Worm (Caenorhabditis elegans) whole organism, young adult: ENCODE results near the gene cyp-35D1.

ENCODE experiments used
- C06A6.2 ChIP-seq: fragments of 200-800 bp; sonication (Bioruptor generic); conservative IDR thresholded peaks from 2 replicates; pipeline ENCODE4 v1.3.6; 2022; ENCODE audit warnings: missing genetic modification characterization, missing compliant biosample characterization
- D2030.7 ChIP-seq: fragments of 200-800 bp; sonication (Bioruptor generic); IDR thresholded peaks from 2 replicates; pipeline ENCODE4 v1.3.6; 2022; ENCODE audit warnings: missing genetic modification reagents, missing genetic modification characterization, missing compliant biosample characterization
- akir-1 ChIP-seq: fragments of 200-800 bp; sonication (Bioruptor generic); optimal IDR thresholded peaks from 2 replicates; lab custom pipeline; 2018; ENCODE audit warnings: mild to moderate bottlenecking, missing genetic modification characterization, moderate library complexity, missing compliant biosample characterization
- hsf-1 ChIP-seq: fragments of 200-800 bp; sonication (Bioruptor generic); IDR thresholded peaks from 2 replicates; pipeline ENCODE4 v1.3.6; 2022; ENCODE audit warnings: missing genetic modification reagents, missing genetic modification characterization, missing compliant biosample characterization
- let-526 ChIP-seq: fragments of 200-800 bp; sonication (Bioruptor generic); IDR thresholded peaks from 2 replicates; pipeline ENCODE4 v1.3.6; 2022; ENCODE audit warnings: missing genetic modification reagents, missing genetic modification characterization, missing compliant biosample characterization
- lsy-27 ChIP-seq: sonication (generic microtip); optimal IDR thresholded peaks from 2 replicates; lab custom pipeline; 2017; ENCODE audit warnings: missing genetic modification characterization, mild to moderate bottlenecking, missing compliant biosample characterization, antibody characterized with exemption, missing genotype, borderline replicate concordance; ENCODE audit not compliant: insufficient read depth
- nfya-2 ChIP-seq: fragments of 200-800 bp; sonication (Bioruptor generic); IDR thresholded peaks from 2 replicates; pipeline ENCODE4 v1.3.6; 2022; ENCODE audit warnings: missing genetic modification reagents, missing genetic modification characterization, missing compliant biosample characterization
- pha-4 ChIP-seq: fragments of 150-350 bp; sonication (generic microtip); optimal IDR thresholded peaks from 2 replicates; lab custom pipeline; 2014; ENCODE audit warnings: missing biosample characterization, missing genetic modification reagents, missing genetic modification characterization
- unc-62 ChIP-seq: fragments of 150-350 bp; optimal IDR thresholded peaks from 2 replicates; lab custom pipeline; 2014; ENCODE audit warnings: missing biosample characterization, missing genetic modification reagents, missing genetic modification characterization
- zim-3 ChIP-seq: sonication (generic microtip); optimal IDR thresholded peaks from 2 replicates; lab custom pipeline; 2017; ENCODE audit warnings: mild to moderate bottlenecking, missing genetic modification characterization, moderate library complexity, missing compliant biosample characterization

ce11 chrV:16047508-16047907 lies 21.5 kb upstream of the cyp-35D1 start, which contains the start of gene str-198:
- TF ChIP-seq zim-3 (tag; lab: Kevin White, UChicago) (no peak), C06A6.2 (GFP tag; lab: Robert Waterston, UW) (no peak), let-526 (GFP tag; lab: Robert Waterston, UW) (no peak), D2030.7 (GFP tag; lab: Robert Waterston, UW) (no peak), lsy-27 (tag; lab: Kevin White, UChicago) (no peak), nfya-2 (no peak), akir-1 (GFP tag; lab: Kevin White, UChicago) (no peak), unc-62 (GFP tag; lab: Kevin White, UChicago) (no peak), hsf-1 (no peak), pha-4 (tag; lab: Kevin White, UChicago) (no peak)
